Worm (Caenorhabditis elegans): ENCODE measurements around the gene ptp-4A2.

ptp-4A2 gene

ce11 chrX:3952737-3953136 lies 9.6 kb upstream of the ptp-4A2 start (continued):
- TF ChIP-seq Y48G9A.11 (GFP tag; IDR thresholded peaks at IDR 0.05) (no peak), sdz-12 (GFP tag; optimal IDR thresholded peaks at IDR 0.05) (no peak), lsy-2 (tag; optimal IDR thresholded peaks at IDR 0.05) (peak in 1 of 2 experiments; percentile 3), fkh-10 (GFP tag; optimal IDR thresholded peaks at IDR 0.05) (no peak), tra-1 (GFP tag; IDR thresholded peaks at IDR 0.05) (0 out of 2 replicates have a peak, but pooled peaks have one; percentile 24), hlh-30 (tag; optimal IDR thresholded peaks at IDR 0.05; ENCODE audit: insufficient read depth) (no peak), nhr-25 (tag; optimal IDR thresholded peaks at IDR 0.05; ENCODE audit: borderline replicate concordance, insufficient read depth) (no peak), spr-1 (tag; optimal IDR thresholded peaks at IDR 0.05) (no peak), daf-16 (GFP tag; optimal IDR thresholded peaks at IDR 0.05) (no peak), daf-16 (tag; optimal IDR thresholded peaks at IDR 0.05) (peak; percentile 61), dmd-6 (GFP tag; IDR thresholded peaks at IDR 0.05) (peak; percentile 52), mep-1 (tag; optimal IDR thresholded peaks at IDR 0.05) (no peak), F10B5.3 (tag; optimal IDR thresholded peaks at IDR 0.05) (no peak), nhr-76 (tag; optimal IDR thresholded peaks at IDR 0.05) (no peak), lir-3 (tag; optimal IDR thresholded peaks at IDR 0.05) (no peak), lim-7 (GFP tag; IDR thresholded peaks at IDR 0.05) (no peak), hif-1 (tag; optimal IDR thresholded peaks at IDR 0.05) (no peak), mdl-1 (tag; optimal IDR thresholded peaks at IDR 0.05) (no peak), ceh-32 (tag; optimal IDR thresholded peaks at IDR 0.05; ENCODE audit: poor library complexity) (no peak), spr-3 (GFP tag; optimal IDR thresholded peaks at IDR 0.05) (no peak), lin-13 (GFP tag; optimal IDR thresholded peaks at IDR 0.05) (no peak), T26A8.4 (GFP tag; IDR thresholded peaks at IDR 0.05) (no peak), jun-1 (tag; optimal IDR thresholded peaks at IDR 0.05) (no peak), dmd-8 (GFP tag; IDR thresholded peaks at IDR 0.05) (no peak), vab-7 (GFP tag; IDR thresholded peaks at IDR 0.05) (no peak), ces-1 (GFP tag; optimal IDR thresholded peaks at IDR 0.05) (no peak), pqm-1 (tag; optimal IDR thresholded peaks at IDR 0.05) (peak; percentile 41), nhr-41 (GFP tag; IDR thresholded peaks at IDR 0.05) (no peak), madf-9 (GFP tag; conservative IDR thresholded peaks at IDR 0.05) (no peak), dmd-9 (GFP tag; IDR thresholded peaks at IDR 0.05) (no peak), ceh-62 (tag; optimal IDR thresholded peaks at IDR 0.05) (no peak), ceh-82 (tag; optimal IDR thresholded peaks at IDR 0.05) (no peak), unc-62 (GFP tag; optimal IDR thresholded peaks at IDR 0.05 in 1 of 2) (peak in 1 of 2 experiments; percentile 85), unc-62 (tag; optimal IDR thresholded peaks at IDR 0.05) (no peak), F26F4.8 (GFP tag; conservative IDR thresholded peaks at IDR 0.05) (no peak), nhr-42 (GFP tag; IDR thresholded peaks at IDR 0.05) (no peak), aly-2 (tag; optimal IDR thresholded peaks at IDR 0.05) (no peak), gei-8 (GFP tag; optimal IDR thresholded peaks at IDR 0.05) (no peak), lin-29 (GFP tag; IDR thresholded peaks at IDR 0.05) (no peak), T20F7.1 (GFP tag; optimal IDR thresholded peaks at IDR 0.05) (no peak), php-3 (GFP tag; IDR thresholded peaks at IDR 0.05) (peak; percentile 94), attf-4 (tag; optimal IDR thresholded peaks at IDR 0.05) (no peak), F44E2.7 (GFP tag; IDR thresholded peaks at IDR 0.05) (no peak), snpc-1.2 (GFP tag; IDR thresholded peaks at IDR 0.05) (no peak), mxl-3 (GFP tag; optimal IDR thresholded peaks at IDR 0.05) (no peak), daf-19 (GFP tag; conservative IDR thresholded peaks at IDR 0.05) (no peak), D1046.2 (GFP tag; IDR thresholded peaks at IDR 0.05) (no peak), nhr-111 (GFP tag; optimal IDR thresholded peaks at IDR 0.05) (no peak), lin-39 (tag; optimal IDR thresholded peaks at IDR 0.05) (no peak), ctbp-1 (GFP tag; IDR thresholded peaks at IDR 0.05) (no peak), Y5F2A.4 (GFP tag; optimal IDR thresholded peaks at IDR 0.05) (no peak), mxl-2 (GFP tag; conservative IDR thresholded peaks at IDR 0.05) (no peak)

Measured in whole organism, L4 larva.